Worm (Caenorhabditis elegans): ENCODE data around the gene fos-1.

- TF ChIP-seq ceh-31 (tag; optimal IDR thresholded peaks at IDR 0.05) = no peak
- TF ChIP-seq eyg-1 (tag; optimal IDR thresholded peaks at IDR 0.05) = no peak
- TF ChIP-seq zip-5 (tag; optimal IDR thresholded peaks at IDR 0.05) = no peak
- no peak for TF ChIP-seq unc-86 (tag; optimal IDR thresholded peaks at IDR 0.05)
- TF ChIP-seq F13H6.1 (tag; optimal IDR thresholded peaks at IDR 0.05) = no peak
- TF ChIP-seq ama-1 (optimal IDR thresholded peaks at IDR 0.05) = no peak
- no peak for TF ChIP-seq nfya-1 (tag; optimal IDR thresholded peaks at IDR 0.05)
These were observed 12.7 kb downstream of the fos-1 start for ce11 chrV:6016097-6016496.
